Worm (Caenorhabditis elegans): ENCODE results near the gene fbxa-37.

DNA sequence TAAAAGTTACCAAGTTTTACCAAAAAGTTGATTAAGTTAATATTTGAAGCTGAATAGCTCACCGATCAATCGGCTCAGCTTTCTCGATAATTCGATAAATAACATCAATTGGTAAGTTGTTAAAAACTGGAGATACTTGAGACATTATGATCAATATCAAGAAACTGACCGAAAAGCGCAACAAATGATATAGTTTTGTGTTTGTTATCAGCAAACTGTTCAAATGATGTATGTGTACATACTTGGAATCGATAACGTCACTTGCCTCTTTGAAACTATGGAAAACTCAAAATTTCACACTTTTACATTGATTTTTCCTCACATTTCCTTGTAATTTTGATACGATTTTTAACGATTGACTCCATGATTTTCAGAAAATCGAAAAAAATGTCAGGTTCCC is 30.2 kb downstream of the fbxa-37 start, which contains the start of the genes fbxa-80 and fbxa-19:
- TF ChIP-seq pha-4 (tag; optimal IDR thresholded peaks at IDR 0.05) (no peak), unc-39 (tag; optimal IDR thresholded peaks at IDR 0.05) (no peak), lsy-2 (tag; optimal IDR thresholded peaks at IDR 0.05) (no peak), elt-3 (tag; optimal IDR thresholded peaks at IDR 0.05) (no peak), unc-62 (GFP tag; optimal IDR thresholded peaks at IDR 0.05) (no peak), hlh-1 (tag; optimal IDR thresholded peaks at IDR 0.05) (no peak), nhr-237 (tag; optimal IDR thresholded peaks at IDR 0.05) (no peak), nhr-12 (tag; optimal IDR thresholded peaks at IDR 0.05) (no peak), blmp-1 (tag; optimal IDR thresholded peaks at IDR 0.05) (no peak), lin-13 (tag; optimal IDR thresholded peaks at IDR 0.05) (no peak), snpc-4 (tag; optimal IDR thresholded peaks at IDR 0.05) (no peak), ham-2 (GFP tag; optimal IDR thresholded peaks at IDR 0.05) (no peak), nhr-28 (tag; optimal IDR thresholded peaks at IDR 0.05) (no peak)

All from whole organism, mixed stage, embryonic.